Fruit fly (Drosophila melanogaster): Measurements from ENCODE around the gene Cpr11B.

Gene Cpr11B

dm6 chrX:12533560-12533959 lies 19.4 kb upstream of the Cpr11B start (continued):
- TF ChIP-seq Hr4 (GFP tag; optimal IDR thresholded peaks at IDR 0.05) (no peak), spab (GFP tag; optimal IDR thresholded peaks at IDR 0.05) (no peak), CG32006 (GFP tag; optimal IDR thresholded peaks at IDR 0.05) (no peak), CG3032 (tag; optimal IDR thresholded peaks at IDR 0.05) (no peak), Lpt (GFP tag; optimal IDR thresholded peaks at IDR 0.05) (no peak), Hr38 (GFP tag; optimal IDR thresholded peaks at IDR 0.05) (no peak), CG10669 (GFP tag; optimal IDR thresholded peaks at IDR 0.05) (peak; percentile 24), CG9139 (GFP tag; optimal IDR thresholded peaks at IDR 0.05) (no peak), Eip75B (GFP tag; optimal IDR thresholded peaks at IDR 0.05) (peak; percentile 22), Gug (GFP tag; IDR thresholded peaks at IDR 0.05) (no peak), svp (GFP tag) (peak; percentile 60), acj6 (GFP tag; optimal IDR thresholded peaks at IDR 0.05) (no peak), fd59A (GFP tag; optimal IDR thresholded peaks at IDR 0.05) (no peak), achi (GFP tag; optimal IDR thresholded peaks at IDR 0.05) (no peak), CG6276 (GFP tag; optimal IDR thresholded peaks at IDR 0.05) (no peak)

- TF ChIP-seq CG6808 (GFP tag; optimal IDR thresholded peaks at IDR 0.05) (no peak), CG34406 (GFP tag; optimal IDR thresholded peaks at IDR 0.05) (no peak), Eip78C (GFP tag) (peak; percentile 15)
Observed at dm6 chrX:12539215-12539614, 13.7 kb upstream of the Cpr11B start.

- no peak for TF ChIP-seq CG6276 (GFP tag; optimal IDR thresholded peaks at IDR 0.05)
- no peak for TF ChIP-seq OdsH (GFP tag; optimal IDR thresholded peaks at IDR 0.05)
- no peak for TF ChIP-seq Smox (GFP tag; optimal IDR thresholded peaks at IDR 0.05)
- no peak for TF ChIP-seq lz (GFP tag; optimal IDR thresholded peaks at IDR 0.05)
- no peak for TF ChIP-seq CG4318 (GFP tag; optimal IDR thresholded peaks at IDR 0.05)
- no peak for TF ChIP-seq Eip75B (GFP tag; optimal IDR thresholded peaks at IDR 0.05)
- TF ChIP-seq Sox14 (GFP tag; optimal IDR thresholded peaks at IDR 0.05): no peak
- no peak for TF ChIP-seq vri (GFP tag; optimal IDR thresholded peaks at IDR 0.05)
- no peak for TF ChIP-seq CG6808 (GFP tag; optimal IDR thresholded peaks at IDR 0.05)
Observed at dm6 chrX:12540770-12541169, 12.2 kb upstream of the Cpr11B start.

dm6 chrX:12546119-12546518 lies 6.8 kb upstream of the Cpr11B start:
- TF ChIP-seq CG6808 (GFP tag; optimal IDR thresholded peaks at IDR 0.05) (no peak), Eip93F (GFP tag; optimal IDR thresholded peaks at IDR 0.05) (no peak), Lpt (GFP tag; optimal IDR thresholded peaks at IDR 0.05) (no peak), Eip78C (GFP tag) (peak; percentile 16), CG10669 (GFP tag; optimal IDR thresholded peaks at IDR 0.05) (no peak), Ets96B (tag; optimal IDR thresholded peaks at IDR 0.05) (no peak), svp (GFP tag) (no peak)

dm6 chrX:12546857-12547606 lies 5.9 kb upstream of the Cpr11B start:
- TF ChIP-seq Eip75B (GFP tag; optimal IDR thresholded peaks at IDR 0.05): no peak
- TF ChIP-seq CG15336 (GFP tag; IDR thresholded peaks at IDR 0.05): no peak
- no peak for TF ChIP-seq Lpt (GFP tag; optimal IDR thresholded peaks at IDR 0.05)
- TF ChIP-seq CG32006 (GFP tag; optimal IDR thresholded peaks at IDR 0.05): peak; percentile 17
- TF ChIP-seq svp (GFP tag): peak; percentile 27
- no peak for TF ChIP-seq CG3919 (GFP tag; optimal IDR thresholded peaks at IDR 0.05)
- TF ChIP-seq CG10669 (GFP tag; optimal IDR thresholded peaks at IDR 0.05): peak; percentile 11
- peak; percentile 67 for TF ChIP-seq Eip78C (GFP tag)

- 0 out of 3 replicates have a peak, but pooled peaks have one; percentile 25 for TF ChIP-seq eg (GFP tag; IDR thresholded peaks at IDR 0.05)
- TF ChIP-seq CG31627 (GFP tag; optimal IDR thresholded peaks at IDR 0.05): peak; percentile 4
- peak; percentile 21 for TF ChIP-seq Hr39 (GFP tag; optimal IDR thresholded peaks at IDR 0.05)
- no peak for TF ChIP-seq Eip75B (GFP tag; optimal IDR thresholded peaks at IDR 0.05)
- no peak for TF ChIP-seq CG9139 (GFP tag; optimal IDR thresholded peaks at IDR 0.05)
- TF ChIP-seq Sox14 (GFP tag; optimal IDR thresholded peaks at IDR 0.05): peak; percentile 10
- TF ChIP-seq CG6792 (GFP tag; optimal IDR thresholded peaks at IDR 0.05): peak; percentile 2
- peak; percentile 5 for TF ChIP-seq Met (GFP tag; optimal IDR thresholded peaks at IDR 0.05)
- peak; percentile 4 for TF ChIP-seq CG3032 (tag; optimal IDR thresholded peaks at IDR 0.05)
- TF ChIP-seq Eip78C (GFP tag): peak; percentile 6
- TF ChIP-seq CG1621 (tag; optimal IDR thresholded peaks at IDR 0.05): no peak
- TF ChIP-seq fd85E (GFP tag; optimal IDR thresholded peaks at IDR 0.05): no peak
- TF ChIP-seq vri (GFP tag; optimal IDR thresholded peaks at IDR 0.05): no peak
Observed at dm6 chrX:12547657-12548056, 5.3 kb upstream of the Cpr11B start.

Measured in whole organism, prepupa.